Worm (Caenorhabditis elegans): Measurements from ENCODE around the gene nhr-21.

Gene nhr-21

DNA sequence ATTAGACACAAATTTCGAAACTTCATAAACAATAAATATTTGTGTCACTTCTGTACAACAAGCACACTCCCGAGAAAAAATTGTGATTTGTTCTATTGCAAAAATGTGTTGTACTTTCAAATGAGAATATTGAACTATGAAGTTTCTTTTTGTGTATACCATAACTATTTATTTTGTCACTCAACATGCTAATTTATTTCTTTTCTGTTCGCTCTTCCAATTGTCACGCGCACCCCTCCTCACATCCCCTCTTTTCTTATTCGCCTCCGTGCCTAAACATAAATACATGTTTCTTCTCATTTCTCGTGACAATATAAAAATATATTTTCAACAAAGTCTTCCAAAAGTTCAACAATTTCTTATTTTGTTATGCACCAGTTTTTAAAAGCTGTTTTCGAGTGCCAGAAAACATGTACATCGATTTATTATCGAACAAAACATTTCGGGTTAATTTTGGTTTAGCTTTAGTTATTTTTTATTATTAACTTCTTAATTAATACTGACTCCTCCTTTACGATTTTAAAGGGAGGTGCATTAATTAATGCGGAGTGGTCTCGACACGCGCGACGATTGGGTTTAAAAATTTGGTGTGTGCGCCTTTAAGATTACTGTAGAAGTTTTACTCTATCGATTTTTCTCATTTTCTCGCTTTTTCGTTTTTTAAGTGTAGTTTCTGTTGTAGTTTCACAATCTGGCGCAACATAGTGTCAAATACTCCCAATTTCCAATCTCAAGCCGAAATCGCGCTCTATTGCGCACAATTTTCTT is 55.1 kb downstream of the nhr-21 start:
- TF ChIP-seq nhr-25 (tag; optimal IDR thresholded peaks at IDR 0.05) = peak; percentile 28
- no peak for TF ChIP-seq ceh-82 (tag; optimal IDR thresholded peaks at IDR 0.05)
- TF ChIP-seq nhr-76 (tag; optimal IDR thresholded peaks at IDR 0.05) = no peak
- TF ChIP-seq elt-2 (tag; optimal IDR thresholded peaks at IDR 0.05) = peak; percentile 12
- no peak for TF ChIP-seq nfya-1 (tag; optimal IDR thresholded peaks at IDR 0.05; ENCODE audit: insufficient read depth)

- TF ChIP-seq ama-1 (optimal IDR thresholded peaks at IDR 0.05) (peak; percentile 42), ZK546.5 (tag; optimal IDR thresholded peaks at IDR 0.05) (no peak), lin-39 (tag; optimal IDR thresholded peaks at IDR 0.05) (no peak), nhr-76 (tag; optimal IDR thresholded peaks at IDR 0.05) (no peak), jun-1 (tag; optimal IDR thresholded peaks at IDR 0.05) (no peak), ztf-4 (tag; optimal IDR thresholded peaks at IDR 0.05) (no peak), mml-1 (tag; optimal IDR thresholded peaks at IDR 0.05) (no peak), R02D3.7 (tag; optimal IDR thresholded peaks at IDR 0.05) (no peak), elt-2 (tag; optimal IDR thresholded peaks at IDR 0.05) (no peak)
These were observed 55.6 kb downstream of the nhr-21 start, which contains the start of gene bath-44 for ce11 chrII:7394690-7395054. Gene bath-44, plus strand, starts transcription at chrII:7394955.

ce11 chrII:7396081-7396480 is 57.1 kb downstream of the nhr-21 start:
- TF ChIP-seq hmg-11 (tag; optimal IDR thresholded peaks at IDR 0.05) (no peak), zag-1 (tag; optimal IDR thresholded peaks at IDR 0.05) (no peak), tbx-2 (tag; optimal IDR thresholded peaks at IDR 0.05) (no peak), sea-2 (GFP tag; optimal IDR thresholded peaks at IDR 0.05) (no peak), ama-1 (optimal IDR thresholded peaks at IDR 0.05) (no peak), lsy-12 (tag; optimal IDR thresholded peaks at IDR 0.05) (no peak), snpc-4 (tag; optimal IDR thresholded peaks at IDR 0.05) (no peak), nhr-43 (tag; optimal IDR thresholded peaks at IDR 0.05; ENCODE audit: poor library complexity, severe bottlenecking) (no peak), skn-1 (tag; optimal IDR thresholded peaks at IDR 0.05) (no peak), daf-12 (tag; optimal IDR thresholded peaks at IDR 0.05) (no peak), elt-3 (tag; optimal IDR thresholded peaks at IDR 0.05) (no peak), elt-2 (tag; optimal IDR thresholded peaks at IDR 0.05) (no peak), fkh-2 (tag; optimal IDR thresholded peaks at IDR 0.05) (no peak)

- no peak for TF ChIP-seq nfya-1 (tag; optimal IDR thresholded peaks at IDR 0.05; ENCODE audit: insufficient read depth)
- no peak for TF ChIP-seq hmg-11 (tag; optimal IDR thresholded peaks at IDR 0.05)
- no peak for TF ChIP-seq ztf-11 (tag; optimal IDR thresholded peaks at IDR 0.05)
- TF ChIP-seq nhr-23 (tag; optimal IDR thresholded peaks at IDR 0.05) = peak; percentile 39
- peak; percentile 31 for TF ChIP-seq elt-1 (tag; optimal IDR thresholded peaks at IDR 0.05)
- TF ChIP-seq fkh-10 (GFP tag; optimal IDR thresholded peaks at IDR 0.05) = no peak
- TF ChIP-seq lin-15B (tag; optimal IDR thresholded peaks at IDR 0.05) = no peak
- no peak for TF ChIP-seq ceh-9 (tag; optimal IDR thresholded peaks at IDR 0.05)
- TF ChIP-seq eor-1 (tag; optimal IDR thresholded peaks at IDR 0.05) = no peak
- no peak for TF ChIP-seq nhr-67 (tag; optimal IDR thresholded peaks at IDR 0.05)
- peak; percentile 13 for TF ChIP-seq lsy-12 (tag; optimal IDR thresholded peaks at IDR 0.05)
- no peak for TF ChIP-seq nhr-28 (tag; optimal IDR thresholded peaks at IDR 0.05)
- no peak for TF ChIP-seq zag-1 (tag; optimal IDR thresholded peaks at IDR 0.05)
- no peak for TF ChIP-seq lin-39 (tag; optimal IDR thresholded peaks at IDR 0.05)
- TF ChIP-seq mml-1 (tag; optimal IDR thresholded peaks at IDR 0.05) = no peak
- TF ChIP-seq ceh-82 (tag; optimal IDR thresholded peaks at IDR 0.05) = no peak
- TF ChIP-seq elt-2 (tag; optimal IDR thresholded peaks at IDR 0.05) = no peak
- TF ChIP-seq fos-1 (tag; optimal IDR thresholded peaks at IDR 0.05) = no peak
- TF ChIP-seq pqm-1 (tag; optimal IDR thresholded peaks at IDR 0.05) = no peak
- no peak for TF ChIP-seq ztf-4 (tag; optimal IDR thresholded peaks at IDR 0.05)
- no peak for TF ChIP-seq elt-3 (tag; optimal IDR thresholded peaks at IDR 0.05)
- no peak for TF ChIP-seq nhr-77 (tag; optimal IDR thresholded peaks at IDR 0.05)
- peak; percentile 72 for TF ChIP-seq ama-1 (optimal IDR thresholded peaks at IDR 0.05)
- no peak for TF ChIP-seq sea-2 (GFP tag; optimal IDR thresholded peaks at IDR 0.05)
- TF ChIP-seq jun-1 (tag; optimal IDR thresholded peaks at IDR 0.05) = no peak
- TF ChIP-seq snpc-4 (tag; optimal IDR thresholded peaks at IDR 0.05) = no peak
- no peak for TF ChIP-seq nhr-12 (tag; optimal IDR thresholded peaks at IDR 0.05)
- no peak for TF ChIP-seq unc-62 (GFP tag; optimal IDR thresholded peaks at IDR 0.05)
- no peak for TF ChIP-seq unc-39 (tag; optimal IDR thresholded peaks at IDR 0.05)
- TF ChIP-seq ceh-28 (tag; optimal IDR thresholded peaks at IDR 0.05) = peak; percentile 11
These were observed 58.3 kb downstream of the nhr-21 start for ce11 chrII:7397273-7397840.

All from whole organism, L3 larva.